Fruit fly (Drosophila melanogaster) whole organism, embryonic: ENCODE data around the gene Tmtc4.

ENCODE experiments used
- Atf-2 ChIP-seq: fragments of 200-800 bp; sonication (Bioruptor generic); optimal IDR thresholded peaks from 2 replicates; lab custom pipeline; 2016; ENCODE audit warnings: missing biosample characterization, missing genetic modification characterization
- Bteb2 ChIP-seq: fragments of 200-800 bp; sonication (Bioruptor generic); optimal IDR thresholded peaks from 2 replicates; lab custom pipeline; 2016; ENCODE audit warnings: missing biosample characterization, missing genetic modification characterization
- CG10543 ChIP-seq: fragments of 200-800 bp; sonication (Bioruptor generic); optimal IDR thresholded peaks from 3 replicates; lab custom pipeline; 2017; ENCODE audit warnings: missing biosample characterization, mild to moderate bottlenecking, missing genetic modification characterization, moderate library complexity
- CG11085 ChIP-seq: fragments of 200-800 bp; sonication (Bioruptor generic); IDR thresholded peaks from 2 replicates; pipeline ENCODE4 v1.3.6; 2022; ENCODE audit warnings: missing biosample characterization, missing genetic modification characterization
- CG11398 ChIP-seq: fragments of 200-800 bp; sonication (Bioruptor generic); optimal IDR thresholded peaks from 2 replicates; lab custom pipeline; 2016; ENCODE audit warnings: missing biosample characterization, missing genetic modification characterization
- CG14710 ChIP-seq: fragments of 200-800 bp; sonication (Bioruptor generic); optimal IDR thresholded peaks from 3 replicates; lab custom pipeline; 2019; ENCODE audit warnings: missing biosample characterization, mild to moderate bottlenecking, missing genetic modification characterization, moderate library complexity
- CG1529 ChIP-seq: fragments of 200-800 bp; sonication (Bioruptor generic); optimal IDR thresholded peaks from 3 replicates; lab custom pipeline; 2018; ENCODE audit warnings: missing biosample characterization, missing genetic modification characterization
- CG17385 ChIP-seq: fragments of 200-800 bp; sonication (Bioruptor generic); optimal IDR thresholded peaks from 3 replicates; lab custom pipeline; 2018; ENCODE audit warnings: missing biosample characterization, mild to moderate bottlenecking, missing genetic modification characterization
- CG1792 ChIP-seq: fragments of 200-800 bp; sonication (Bioruptor generic); optimal IDR thresholded peaks from 2 replicates; lab custom pipeline; 2016; ENCODE audit warnings: missing biosample characterization, missing genetic modification characterization
- CG2116 ChIP-seq: fragments of 200-800 bp; sonication (Bioruptor generic); optimal IDR thresholded peaks from 3 replicates; lab custom pipeline; 2018; ENCODE audit warnings: missing biosample characterization, mild to moderate bottlenecking, missing genetic modification characterization
- CG2129 ChIP-seq: fragments of 200-800 bp; sonication (Bioruptor generic); IDR thresholded peaks from 2 replicates; pipeline ENCODE4 v1.3.6; 2022; ENCODE audit warnings: missing biosample characterization, missing genetic modification characterization; ENCODE audit not compliant: partially characterized antibody
- CG2678 ChIP-seq: fragments of 200-800 bp; sonication (Bioruptor generic); optimal IDR thresholded peaks from 3 replicates; lab custom pipeline; 2019; ENCODE audit warnings: missing biosample characterization, mild to moderate bottlenecking, missing genetic modification characterization, moderate library complexity
- CG32767 ChIP-seq: fragments of 200-800 bp; sonication (Bioruptor generic); IDR thresholded peaks from 2 replicates; pipeline ENCODE4 v1.3.6; 2022; ENCODE audit warnings: missing biosample characterization, missing genetic modification characterization
- CG34224 ChIP-seq: fragments of 200-800 bp; sonication (Bioruptor generic); IDR thresholded peaks from 3 replicates; pipeline ENCODE4 v1.3.6; 2022; ENCODE audit warnings: missing biosample characterization, missing genetic modification characterization; ENCODE audit not compliant: partially characterized antibody
- CG34376 ChIP-seq: fragments of 200-800 bp; sonication (Bioruptor generic); optimal IDR thresholded peaks from 2 replicates; lab custom pipeline; 2018; ENCODE audit warnings: missing biosample characterization, mild to moderate bottlenecking, missing genetic modification characterization
- CG42726 ChIP-seq: fragments of 200-800 bp; sonication (Bioruptor generic); IDR thresholded peaks from 2 replicates; pipeline ENCODE4 v1.3.6; 2022; ENCODE audit warnings: missing biosample characterization, missing genetic modification characterization; ENCODE audit not compliant: partially characterized antibody
- CG6254 ChIP-seq: fragments of 200-800 bp; sonication (Bioruptor generic); optimal IDR thresholded peaks from 3 replicates; lab custom pipeline; 2017; ENCODE audit warnings: mild to moderate bottlenecking, missing biosample characterization, missing genetic modification reagents, missing genetic modification characterization
- CG6791 ChIP-seq: fragments of 200-800 bp; sonication (Bioruptor generic); IDR thresholded peaks from 3 replicates; pipeline ENCODE4 v1.3.6; 2022; ENCODE audit warnings: missing biosample characterization, missing genetic modification characterization; ENCODE audit not compliant: partially characterized antibody
- CG7745 ChIP-seq: fragments of 200-800 bp; sonication (Bioruptor generic); optimal IDR thresholded peaks from 2 replicates; lab custom pipeline; 2018; ENCODE audit warnings: missing biosample characterization, mild to moderate bottlenecking, missing genetic modification characterization, moderate library complexity
- CkIIα-i1 ChIP-seq: fragments of 200-800 bp; sonication (Bioruptor generic); IDR thresholded peaks from 2 replicates; pipeline ENCODE4 v1.3.6; 2022; ENCODE audit warnings: missing biosample characterization, missing genetic modification characterization
- CrebB ChIP-seq: fragments of 200-800 bp; sonication (Bioruptor generic); optimal IDR thresholded peaks from 3 replicates; lab custom pipeline; 2018; ENCODE audit warnings: missing biosample characterization, mild to moderate bottlenecking, missing genetic modification characterization
- Dll ChIP-seq: fragments of 200-800 bp; sonication (Bioruptor generic); IDR thresholded peaks from 4 replicates; pipeline ENCODE4 v1.3.6; 2022; ENCODE audit warnings: missing biosample characterization, missing genetic modification characterization; ENCODE audit not compliant: partially characterized antibody
- ERR ChIP-seq: fragments of 200-800 bp; sonication (Bioruptor generic); optimal IDR thresholded peaks from 2 replicates; lab custom pipeline; 2016; ENCODE audit warnings: missing biosample characterization, missing genetic modification characterization
- GATAe ChIP-seq: fragments of 200-800 bp; sonication (Bioruptor generic); conservative IDR thresholded peaks from 2 replicates; pipeline ENCODE4 v1.3.6; 2022; ENCODE audit warnings: missing biosample characterization, missing genetic modification characterization
- Hand ChIP-seq: fragments of 200-800 bp; sonication (Bioruptor generic); optimal IDR thresholded peaks from 2 replicates; lab custom pipeline; 2017; ENCODE audit warnings: mild to moderate bottlenecking, missing biosample characterization, missing genetic modification reagents, missing genetic modification characterization
- Hmr ChIP-seq: fragments of 200-800 bp; sonication (Bioruptor generic); optimal IDR thresholded peaks from 3 replicates; lab custom pipeline; 2017; ENCODE audit warnings: mild to moderate bottlenecking, missing biosample characterization, missing genetic modification reagents, missing genetic modification characterization
- Lim3 ChIP-seq: fragments of 200-800 bp; sonication (Bioruptor generic); IDR thresholded peaks from 2 replicates; pipeline ENCODE4 v1.3.6; 2022; ENCODE audit warnings: missing biosample characterization, missing genetic modification characterization
- NC2α ChIP-seq: fragments of 200-800 bp; sonication (Bioruptor generic); optimal IDR thresholded peaks from 2 replicates; lab custom pipeline; 2016; ENCODE audit warnings: missing biosample characterization, missing genetic modification characterization
- Nf-YC ChIP-seq: fragments of 200-800 bp; optimal IDR thresholded peaks from 3 replicates; lab custom pipeline; 2019; ENCODE audit warnings: missing biosample characterization, mild to moderate bottlenecking, missing genetic modification characterization, moderate library complexity
- Opbp ChIP-seq: fragments of 200-800 bp; sonication (Bioruptor generic); IDR thresholded peaks from 3 replicates; pipeline ENCODE4 v1.3.6; 2022; ENCODE audit warnings: missing biosample characterization, missing genetic modification characterization; ENCODE audit not compliant: partially characterized antibody
- Sry-δ ChIP-seq: fragments of 200-800 bp; sonication (Bioruptor generic); optimal IDR thresholded peaks from 2 replicates; lab custom pipeline; 2016; ENCODE audit warnings: missing biosample characterization, missing genetic modification characterization
- bigmax ChIP-seq: fragments of 200-800 bp; sonication (Bioruptor generic); optimal IDR thresholded peaks from 2 replicates; lab custom pipeline; 2018; ENCODE audit warnings: missing biosample characterization, mild to moderate bottlenecking, missing genetic modification characterization
- disco-r ChIP-seq: fragments of 200-800 bp; sonication (Bioruptor generic); optimal IDR thresholded peaks from 2 replicates; lab custom pipeline; 2016; ENCODE audit warnings: missing biosample characterization, missing genetic modification characterization
- fd3F ChIP-seq: fragments of 200-800 bp; sonication (Bioruptor generic); optimal IDR thresholded peaks from 2 replicates; lab custom pipeline; 2018; ENCODE audit warnings: missing biosample characterization, mild to moderate bottlenecking, missing genetic modification characterization, moderate library complexity
- fd96Cb ChIP-seq: fragments of 200-800 bp; sonication (Bioruptor generic); optimal IDR thresholded peaks from 2 replicates; lab custom pipeline; 2018; ENCODE audit warnings: missing biosample characterization, mild to moderate bottlenecking, missing genetic modification characterization, moderate library complexity
- hth ChIP-seq: fragments of >200 bp; optimal IDR thresholded peaks from 2 replicates; lab custom pipeline; 2017; ENCODE audit warnings: inconsistent platforms
- jigr1 ChIP-seq: fragments of 200-800 bp; sonication (Bioruptor generic); IDR thresholded peaks from 3 replicates; pipeline ENCODE4 v1.3.6; 2022; ENCODE audit warnings: missing biosample characterization, missing genetic modification characterization
- ken ChIP-seq: fragments of 200-800 bp; sonication (Bioruptor generic); IDR thresholded peaks from 3 replicates; pipeline ENCODE4 v1.3.6; 2022; ENCODE audit warnings: missing biosample characterization, missing genetic modification characterization
- lbe ChIP-seq: fragments of 200-800 bp; sonication (Bioruptor generic); optimal IDR thresholded peaks from 2 replicates; lab custom pipeline; 2016; ENCODE audit warnings: missing biosample characterization, mild to moderate bottlenecking, missing genetic modification characterization
- nerfin-1 ChIP-seq: fragments of 200-800 bp; sonication (Bioruptor generic); optimal IDR thresholded peaks from 3 replicates; lab custom pipeline; 2019; ENCODE audit warnings: missing biosample characterization, mild to moderate bottlenecking, missing genetic modification characterization, moderate library complexity
- pan ChIP-seq, 4 experiments: fragments of >200 bp in 3 of 4; fragments of 200-800 bp in 1 of 4; sonication (Bioruptor generic) in 1 of 4; optimal IDR thresholded peaks in 3 of 4; IDR thresholded peaks in 1 of 4; 2 replicates each; pipeline versions ENCODE4 v1.3.6 to Lab custom; 2017 to 2022; ENCODE audit warnings: missing biosample characterization in 2 of 4, missing genetic modification characterization in 2 of 4, mixed read lengths in 1 of 4
- sens ChIP-seq: fragments of 200-800 bp; sonication (Bioruptor generic); peaks from one replicate; lab custom pipeline; 2016; ENCODE audit warnings: missing biosample characterization, missing genetic modification characterization
- sens-2 ChIP-seq: fragments of 200-800 bp; sonication (Bioruptor generic); IDR thresholded peaks from 2 replicates; pipeline ENCODE4 v1.3.6; 2022; ENCODE audit warnings: missing biosample characterization, missing genetic modification characterization
- sima ChIP-seq: fragments of 200-800 bp; sonication (Bioruptor generic); optimal IDR thresholded peaks from 2 replicates; lab custom pipeline; 2016; ENCODE audit warnings: missing biosample characterization, missing genetic modification characterization
- toy ChIP-seq: fragments of 200-800 bp; sonication (Bioruptor generic); IDR thresholded peaks from 2 replicates; pipeline ENCODE4 v1.3.6; 2022; ENCODE audit warnings: missing biosample characterization, missing genetic modification characterization
- unc-4 ChIP-seq: fragments of 200-800 bp; sonication (Bioruptor generic); IDR thresholded peaks from 2 replicates; pipeline ENCODE4 v1.3.6; 2022; ENCODE audit warnings: missing biosample characterization, missing genetic modification characterization; ENCODE audit not compliant: partially characterized antibody
- vnd ChIP-seq: fragments of 200-800 bp; sonication (Bioruptor generic); IDR thresholded peaks from 3 replicates; pipeline ENCODE4 v1.3.6; 2022; ENCODE audit warnings: missing biosample characterization, missing genetic modification characterization; ENCODE audit not compliant: partially characterized antibody
- zen2 ChIP-seq: fragments of 200-800 bp; sonication (Bioruptor generic); IDR thresholded peaks from 3 replicates; pipeline ENCODE4 v1.3.6; 2022; ENCODE audit warnings: missing biosample characterization, missing genetic modification characterization; ENCODE audit not compliant: partially characterized antibody

Tmtc4 gene

DNA sequence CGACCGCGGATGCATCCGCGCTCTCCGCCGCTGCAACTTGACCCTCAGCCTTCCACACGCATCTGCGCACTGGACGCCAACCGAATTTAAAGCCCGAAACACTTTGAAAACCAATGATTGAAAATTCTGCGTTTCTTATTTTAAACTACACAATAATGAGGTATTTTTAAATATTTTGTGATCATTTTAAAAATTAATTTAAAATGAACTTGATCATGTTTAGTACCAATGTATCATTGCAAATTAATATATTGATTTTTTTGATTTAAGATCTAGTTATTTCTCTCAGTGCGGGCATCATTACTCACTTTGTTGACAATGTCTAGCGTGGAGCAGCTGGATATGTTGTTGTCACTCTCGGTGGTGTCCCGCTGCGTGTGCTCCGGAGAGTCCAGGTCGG, 15.8 kb downstream of the Tmtc4 start (continued):
- TF ChIP-seq lbe (GFP tag; lab: Kevin White, UChicago) = no peak
- TF ChIP-seq CG6791 (GFP tag; lab: Robert Waterston, UW) = no peak
- TF ChIP-seq CG34224 (GFP tag; lab: Robert Waterston, UW) = no peak
- TF ChIP-seq pan (optimal IDR thresholded peaks at IDR 0.05; lab: Kevin White, UChicago) = no peak
- peak in 1 of 2 experiments; percentile 65 for TF ChIP-seq pan (GFP tag; optimal IDR thresholded peaks at IDR 0.05 in 1 of 2, IDR thresholded peaks at IDR 0.05 in 1 of 2)
- TF ChIP-seq jigr1 = no peak
- no peak for TF ChIP-seq Lim3
- TF ChIP-seq CG11085 (GFP tag; lab: Robert Waterston, UW) = no peak
- no peak for TF ChIP-seq CG11398 (GFP tag; lab: Kevin White, UChicago)
- TF ChIP-seq CG10543 (GFP tag; lab: Kevin White, UChicago) = no peak
- TF ChIP-seq CG14710 (tag; lab: Kevin White, UChicago) = peak; percentile 23
- no peak for TF ChIP-seq zen2 (GFP tag; lab: Robert Waterston, UW)
- no peak for TF ChIP-seq unc-4
- TF ChIP-seq fd96Cb (tag; lab: Kevin White, UChicago) = peak; percentile 29
- TF ChIP-seq bigmax (GFP tag; lab: Kevin White, UChicago) = no peak
- TF ChIP-seq CrebB = no peak
- TF ChIP-seq CG2129 (GFP tag; lab: Robert Waterston, UW) = no peak
- no peak for TF ChIP-seq Hmr (GFP tag; lab: Kevin White, UChicago)
- TF ChIP-seq GATAe (GFP tag; lab: Robert Waterston, UW) = no peak
- peak; percentile 9; the same call in 1 of the 2 replicates for TF ChIP-seq CG32767 (GFP tag; lab: Robert Waterston, UW)
- TF ChIP-seq hth (lab: Kevin White, UChicago) = no peak
- no peak for TF ChIP-seq nerfin-1 (tag; lab: Kevin White, UChicago)

DNA sequence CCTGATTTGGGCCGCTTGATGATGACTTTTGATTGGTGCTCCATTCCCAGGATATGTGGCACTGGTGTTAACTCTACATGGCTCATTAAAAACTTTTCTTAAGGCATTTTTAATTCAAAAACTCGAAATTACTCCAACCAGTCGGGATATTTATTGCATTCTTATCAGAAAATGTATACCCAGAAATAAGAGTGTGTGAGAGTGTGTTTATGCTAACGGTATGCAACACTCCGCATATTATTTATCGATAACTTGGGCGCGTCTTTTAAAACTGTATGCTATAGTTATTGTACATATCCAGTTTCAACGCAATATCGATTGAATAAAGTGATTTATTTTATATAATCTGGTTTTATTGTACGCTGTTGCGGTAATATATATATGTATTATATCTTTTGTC, 16.5 kb downstream of the Tmtc4 start, which contains the start of gene CG34404:
Gene CG34404, minus strand, starts transcription at position 189 of the 400 bp plus-strand sequence.
- TF ChIP-seq Lim3 = no peak
- TF ChIP-seq CG1792 = no peak
- TF ChIP-seq NC2α (GFP tag; lab: Kevin White, UChicago) = no peak
- no peak for TF ChIP-seq CrebB
- TF ChIP-seq CG17385 (GFP tag; lab: Kevin White, UChicago) = no peak
- TF ChIP-seq zen2 (GFP tag; lab: Robert Waterston, UW) = peak; percentile 32; the same call in 2 of the 3 replicates
- no peak for TF ChIP-seq vnd (GFP tag; lab: Robert Waterston, UW)
- TF ChIP-seq CG6254 (GFP tag; lab: Kevin White, UChicago) = no peak
- no peak for TF ChIP-seq Opbp (GFP tag; lab: Robert Waterston, UW)
- no peak for TF ChIP-seq CG42726
- TF ChIP-seq ERR = no peak
- peak; percentile 31 for TF ChIP-seq Sry-δ (GFP tag; lab: Kevin White, UChicago)
- peak; percentile 62 for TF ChIP-seq sens
- no peak for TF ChIP-seq CG7745 (tag; lab: Kevin White, UChicago)
- TF ChIP-seq Dll = 0 out of 4 replicates have a peak, but pooled peaks have one; percentile 46
- peak; percentile 41 for TF ChIP-seq CG2116 (GFP tag; lab: Kevin White, UChicago)
- no peak for TF ChIP-seq Nf-YC (tag; lab: Kevin White, UChicago)
- no peak for TF ChIP-seq CkIIα-i1 (GFP tag; lab: Robert Waterston, UW)
- no peak for TF ChIP-seq CG6791 (GFP tag; lab: Robert Waterston, UW)
- 0 out of 3 replicates have a peak, but pooled peaks have one; percentile 25 for TF ChIP-seq ken (GFP tag; lab: Robert Waterston, UW)
- no peak for TF ChIP-seq sens-2 (GFP tag; lab: Robert Waterston, UW)
- TF ChIP-seq Atf-2 (GFP tag; lab: Kevin White, UChicago) = no peak
- TF ChIP-seq toy = no peak
- TF ChIP-seq fd3F (GFP tag; lab: Kevin White, UChicago) = no peak
- no peak for TF ChIP-seq Bteb2 (GFP tag; lab: Kevin White, UChicago)
- TF ChIP-seq CG34376 (GFP tag; lab: Kevin White, UChicago) = no peak
- TF ChIP-seq CG2678 (tag; lab: Kevin White, UChicago) = no peak
- no peak for TF ChIP-seq CG1529
- no peak for TF ChIP-seq disco-r (GFP tag; lab: Kevin White, UChicago)
- no peak for TF ChIP-seq Hand (GFP tag; lab: Kevin White, UChicago)
- TF ChIP-seq sima = no peak
